Fruit fly (Drosophila melanogaster): ENCODE results near the gene CG2126.

Gene CG2126

dm6 chr3R:31812117-31812975, 35.9 kb upstream of the CG2126 start, which contains the start of the genes FeCH and RhoGAP100F (continued):
- TF ChIP-seq insv (GFP tag; optimal IDR thresholded peaks at IDR 0.05) = no peak
- TF ChIP-seq Pdp1 (GFP tag; optimal IDR thresholded peaks at IDR 0.05) = peak in 1 of 2 experiments; percentile 96
- no peak for TF ChIP-seq CG31388 (GFP tag; optimal IDR thresholded peaks at IDR 0.05)
- no peak for TF ChIP-seq dm (GFP tag; optimal IDR thresholded peaks at IDR 0.05)
- TF ChIP-seq tio (GFP tag; optimal IDR thresholded peaks at IDR 0.05) = no peak
- TF ChIP-seq CG3838 (GFP tag; optimal IDR thresholded peaks at IDR 0.05) = no peak
- TF ChIP-seq Gsc (GFP tag; IDR thresholded peaks at IDR 0.05) = no peak
- no peak for TF ChIP-seq CG12104 (GFP tag; optimal IDR thresholded peaks at IDR 0.05)
- no peak for TF ChIP-seq gem (tag; optimal IDR thresholded peaks at IDR 0.05)
- no peak for TF ChIP-seq CG32767 (GFP tag; IDR thresholded peaks at IDR 0.05)
- TF ChIP-seq CG1529 (GFP tag; optimal IDR thresholded peaks at IDR 0.05) = no peak
- TF ChIP-seq ash1 (GFP tag; optimal IDR thresholded peaks at IDR 0.05) = no peak
- peak; percentile 35; the same call in 1 of the 2 replicates for TF ChIP-seq CG13287 (GFP tag; IDR thresholded peaks at IDR 0.05; ENCODE audit: partially characterized antibody)
- TF ChIP-seq HLHmδ (GFP tag; optimal IDR thresholded peaks at IDR 0.05) = no peak
- TF ChIP-seq CG10147 (GFP tag; optimal IDR thresholded peaks at IDR 0.05) = no peak
- TF ChIP-seq Sry-β (GFP tag; optimal IDR thresholded peaks at IDR 0.05) = no peak
- TF ChIP-seq jumu (GFP tag; optimal IDR thresholded peaks at IDR 0.05) = no peak
- TF ChIP-seq NK7.1 (GFP tag; optimal IDR thresholded peaks at IDR 0.05) = no peak
- TF ChIP-seq Sry-δ (GFP tag; optimal IDR thresholded peaks at IDR 0.05) = no peak
- TF ChIP-seq CG1024 (GFP tag; IDR thresholded peaks at IDR 0.05) = no peak
- TF ChIP-seq CG4617 (GFP tag; optimal IDR thresholded peaks at IDR 0.05; ENCODE audit: borderline replicate concordance) = peak; percentile 6
- TF ChIP-seq Adf1 (GFP tag; IDR thresholded peaks at IDR 0.05) = no peak
- TF ChIP-seq Hr3 (GFP tag; optimal IDR thresholded peaks at IDR 0.05) = peak; percentile 49
- no peak for TF ChIP-seq cwo (GFP tag; optimal IDR thresholded peaks at IDR 0.05)
- TF ChIP-seq CG1602 (GFP tag; optimal IDR thresholded peaks at IDR 0.05) = no peak
- no peak for TF ChIP-seq Eip74EF (GFP tag; optimal IDR thresholded peaks at IDR 0.05)
- TF ChIP-seq B-H2 (GFP tag; optimal IDR thresholded peaks at IDR 0.05) = no peak
- TF ChIP-seq salm (tag; optimal IDR thresholded peaks at IDR 0.05) = no peak
- TF ChIP-seq fd64A (GFP tag; optimal IDR thresholded peaks at IDR 0.05) = no peak
- no peak for TF ChIP-seq Gug (GFP tag; IDR thresholded peaks at IDR 0.05)
- TF ChIP-seq lov (optimal IDR thresholded peaks at IDR 0.05) = no peak
- TF ChIP-seq lov (GFP tag; IDR thresholded peaks at IDR 0.05) = no peak
- no peak for TF ChIP-seq sima (GFP tag; optimal IDR thresholded peaks at IDR 0.05)
- no peak for TF ChIP-seq lilli (GFP tag; optimal IDR thresholded peaks at IDR 0.05)
- TF ChIP-seq CG3995 (GFP tag; optimal IDR thresholded peaks at IDR 0.05) = no peak
- TF ChIP-seq CG10274 (GFP tag; optimal IDR thresholded peaks at IDR 0.05) = no peak
- TF ChIP-seq Dek (tag; optimal IDR thresholded peaks at IDR 0.05) = no peak
- no peak for TF ChIP-seq chn (GFP tag; optimal IDR thresholded peaks at IDR 0.05)
- TF ChIP-seq da (GFP tag; optimal IDR thresholded peaks at IDR 0.05) = no peak
- no peak for TF ChIP-seq CG42726 (GFP tag; IDR thresholded peaks at IDR 0.05; ENCODE audit: partially characterized antibody)
- TF ChIP-seq H15 (GFP tag; IDR thresholded peaks at IDR 0.05) = no peak
- no peak for TF ChIP-seq NFAT (GFP tag; IDR thresholded peaks at IDR 0.05)
- no peak for TF ChIP-seq zfh2 (GFP tag; optimal IDR thresholded peaks at IDR 0.05)
- TF ChIP-seq CG12942 (GFP tag; optimal IDR thresholded peaks at IDR 0.05) = no peak
- TF ChIP-seq CG11695 (GFP tag; IDR thresholded peaks at IDR 0.05) = no peak
- TF ChIP-seq CG4707 (GFP tag; optimal IDR thresholded peaks at IDR 0.05) = no peak
- TF ChIP-seq CG17359 (tag; optimal IDR thresholded peaks at IDR 0.05) = no peak
- TF ChIP-seq CG17802 (tag; optimal IDR thresholded peaks at IDR 0.05) = no peak
- no peak for TF ChIP-seq CG9932 (GFP tag; IDR thresholded peaks at IDR 0.05)
- peak; percentile 60 for TF ChIP-seq pzg (GFP tag; optimal IDR thresholded peaks at IDR 0.05)

Data from whole organism, embryonic.